Fruit fly (Drosophila melanogaster): ENCODE results near the gene CG34150.

DNA sequence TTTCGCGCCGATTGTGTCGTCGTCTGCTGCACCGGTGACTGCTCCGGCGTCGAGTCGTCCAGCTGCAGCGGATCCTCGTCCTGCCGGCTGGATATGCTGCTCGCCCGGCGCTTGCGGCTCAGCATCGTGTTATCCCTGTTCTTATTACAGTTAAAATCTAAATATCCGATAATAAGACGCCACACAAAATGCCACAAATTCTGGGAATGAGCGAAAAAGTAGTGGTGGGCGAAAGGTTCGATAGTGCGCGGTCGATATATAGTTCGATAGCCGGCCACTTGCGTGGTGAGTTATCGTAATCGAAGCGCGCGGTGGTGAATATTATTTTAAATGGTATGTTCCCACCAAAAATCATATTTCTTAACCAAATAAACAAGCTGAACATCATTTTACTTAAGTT is 9.0 kb upstream of the CG34150 start, which contains the start of gene polybromo:
- TF ChIP-seq Crg-1 (GFP tag; optimal IDR thresholded peaks at IDR 0.05) (no peak), Mnt (GFP tag; optimal IDR thresholded peaks at IDR 0.05) (no peak), Clk (GFP tag; optimal IDR thresholded peaks at IDR 0.05) (no peak), cnc (optimal IDR thresholded peaks at IDR 0.05) (no peak), CG7101 (tag; optimal IDR thresholded peaks at IDR 0.05) (no peak), CG5204 (GFP tag; optimal IDR thresholded peaks at IDR 0.05) (no peak), CG1620 (GFP tag; optimal IDR thresholded peaks at IDR 0.05) (no peak), CG33017 (tag; optimal IDR thresholded peaks at IDR 0.05) (no peak), CG14711 (tag; optimal IDR thresholded peaks at IDR 0.05) (no peak)
